Worm (Caenorhabditis elegans) whole organism, L4 larva: ENCODE measurements around the gene nhr-106.

Experiments
- F26F4.8 ChIP-seq: fragments of 200-800 bp; sonication (Bioruptor generic); conservative IDR thresholded peaks from 2 replicates; pipeline ENCODE4 v1.3.6; 2022; ENCODE audit warnings: missing genetic modification characterization, missing compliant biosample characterization
- F44E2.7 ChIP-seq: fragments of 200-800 bp; sonication (Bioruptor generic); IDR thresholded peaks from 2 replicates; pipeline ENCODE4 v2.1.2; 2022; ENCODE audit warnings: missing genetic modification characterization, missing compliant biosample characterization
- F49E8.2 ChIP-seq: sonication (generic microtip); optimal IDR thresholded peaks from 2 replicates; lab custom pipeline; 2016; ENCODE audit warnings: missing compliant biosample characterization, mild to moderate bottlenecking, missing genetic modification characterization, borderline replicate concordance
- T20F7.1 ChIP-seq: fragments of 200-800 bp; sonication (Bioruptor generic); optimal IDR thresholded peaks from 2 replicates; lab custom pipeline; 2018; ENCODE audit warnings: mild to moderate bottlenecking, missing genetic modification characterization, missing compliant biosample characterization
- Y105C5A.15 ChIP-seq: fragments of 200-800 bp; sonication (Bioruptor generic); IDR thresholded peaks from 2 replicates; pipeline ENCODE4 v1.3.6; 2022; ENCODE audit warnings: missing genetic modification characterization, missing compliant biosample characterization
- Y48G9A.11 ChIP-seq: fragments of 200-800 bp; sonication (Bioruptor generic); IDR thresholded peaks from 2 replicates; pipeline ENCODE4 v1.3.6; 2022; ENCODE audit warnings: missing genetic modification reagents, missing genetic modification characterization, missing compliant biosample characterization
- Y5F2A.4 ChIP-seq: fragments of 200-800 bp; sonication (Bioruptor generic); optimal IDR thresholded peaks from 2 replicates; lab custom pipeline; 2018; ENCODE audit warnings: mild to moderate bottlenecking, missing genetic modification characterization, missing compliant biosample characterization
- Y75B8A.6 ChIP-seq: fragments of 200-800 bp; sonication (Bioruptor generic); IDR thresholded peaks from 2 replicates; pipeline ENCODE4 v1.3.6; 2022; ENCODE audit warnings: missing genetic modification reagents, missing genetic modification characterization, missing compliant biosample characterization
- aly-2 ChIP-seq: sonication (generic microtip); optimal IDR thresholded peaks from 2 replicates; lab custom pipeline; 2018; ENCODE audit warnings: missing biosample characterization, missing genetic modification characterization
- ama-1 ChIP-seq: fragments of 150-350 bp; optimal IDR thresholded peaks from 2 replicates; lab custom pipeline; 2014; ENCODE audit warnings: inconsistent platforms, mixed read lengths
- ceh-20 ChIP-seq: fragments of 200-800 bp; sonication (Bioruptor generic); IDR thresholded peaks from 2 replicates; pipeline ENCODE4 v1.3.6; 2022; ENCODE audit warnings: missing genetic modification reagents, missing genetic modification characterization, missing compliant biosample characterization
- ceh-28 ChIP-seq: fragments of 150-350 bp; optimal IDR thresholded peaks from 2 replicates; lab custom pipeline; 2014; ENCODE audit warnings: missing biosample characterization, missing genetic modification reagents, missing genetic modification characterization
- ceh-82 ChIP-seq: sonication (generic microtip); optimal IDR thresholded peaks from 2 replicates; lab custom pipeline; 2017; ENCODE audit warnings: missing biosample characterization, missing genetic modification characterization
- ces-1 ChIP-seq: fragments of 150-350 bp; sonication (generic microtip); optimal IDR thresholded peaks from 4 replicates; lab custom pipeline; 2014; ENCODE audit warnings: missing biosample characterization, missing genetic modification reagents, missing genetic modification characterization
- ctbp-1 ChIP-seq: fragments of 200-800 bp; sonication (Bioruptor generic); IDR thresholded peaks from 2 replicates; pipeline ENCODE4 v1.3.6; 2022; ENCODE audit warnings: missing genetic modification reagents, missing genetic modification characterization, missing compliant biosample characterization
- daf-12 ChIP-seq: fragments of 150-350 bp; optimal IDR thresholded peaks from 2 replicates; lab custom pipeline; 2014; ENCODE audit warnings: missing biosample characterization, missing genetic modification reagents, missing genetic modification characterization
- daf-19 ChIP-seq: fragments of 200-800 bp; sonication (Bioruptor generic); conservative IDR thresholded peaks from 2 replicates; pipeline ENCODE4 v1.3.6; 2022; ENCODE audit warnings: missing genetic modification characterization, missing compliant biosample characterization
- dmd-9 ChIP-seq: fragments of 200-800 bp; sonication (Bioruptor generic); IDR thresholded peaks from 2 replicates; pipeline ENCODE4 v1.3.6; 2022; ENCODE audit warnings: missing genetic modification reagents, missing genetic modification characterization, missing compliant biosample characterization
- dpl-1 ChIP-seq: fragments of 150-350 bp; optimal IDR thresholded peaks from 2 replicates; lab custom pipeline; 2014; ENCODE audit warnings: missing biosample characterization, missing genetic modification reagents, missing genetic modification characterization
- dve-1 ChIP-seq: sonication (generic microtip); optimal IDR thresholded peaks from 2 replicates; lab custom pipeline; 2017; ENCODE audit warnings: antibody characterized with exemption, mild to moderate bottlenecking, missing genetic modification characterization, missing compliant biosample characterization; ENCODE audit not compliant: insufficient read depth
- fkh-10 ChIP-seq: fragments of 150-350 bp; optimal IDR thresholded peaks from 2 replicates; lab custom pipeline; 2014; ENCODE audit warnings: missing biosample characterization, missing genetic modification reagents, missing genetic modification characterization
- fos-1 ChIP-seq: fragments of 150-350 bp; optimal IDR thresholded peaks from 2 replicates; lab custom pipeline; 2014; ENCODE audit warnings: missing biosample characterization, missing genetic modification characterization
- gei-8 ChIP-seq: fragments of 200-800 bp; sonication (Bioruptor generic); optimal IDR thresholded peaks from 2 replicates; lab custom pipeline; 2018; ENCODE audit warnings: mild to moderate bottlenecking, missing genetic modification characterization, missing compliant biosample characterization
- hlh-30 ChIP-seq: sonication (generic microtip); optimal IDR thresholded peaks from 2 replicates; lab custom pipeline; 2017; ENCODE audit warnings: antibody characterized with exemption, mild to moderate bottlenecking, missing genetic modification characterization, missing compliant biosample characterization; ENCODE audit not compliant: insufficient read depth
- hmg-1.1 ChIP-seq: fragments of 200-800 bp; sonication (Bioruptor generic); IDR thresholded peaks from 2 replicates; pipeline ENCODE4 v1.3.6; 2022; ENCODE audit warnings: missing genetic modification reagents, missing genetic modification characterization, missing compliant biosample characterization
- lim-7 ChIP-seq: fragments of 200-800 bp; sonication (Bioruptor generic); IDR thresholded peaks from 2 replicates; pipeline ENCODE4 v1.3.6; 2022; ENCODE audit warnings: missing genetic modification characterization, missing compliant biosample characterization
- lin-1 ChIP-seq: fragments of 200-800 bp; sonication (Bioruptor generic); IDR thresholded peaks from 2 replicates; pipeline ENCODE4 v1.3.6; 2022; ENCODE audit warnings: missing genetic modification reagents, missing genetic modification characterization, missing compliant biosample characterization
- lin-13 ChIP-seq: fragments of 150-350 bp; optimal IDR thresholded peaks from 2 replicates; lab custom pipeline; 2014; ENCODE audit warnings: missing biosample characterization, missing genetic modification reagents, missing genetic modification characterization
- lin-15B ChIP-seq: fragments of 150-350 bp; sonication (generic microtip); optimal IDR thresholded peaks from 3 replicates; lab custom pipeline; 2014; ENCODE audit warnings: missing biosample characterization, missing genetic modification characterization
- lin-29 ChIP-seq: fragments of 200-800 bp; sonication (Bioruptor generic); IDR thresholded peaks from 2 replicates; pipeline ENCODE4 v1.3.6; 2022; ENCODE audit warnings: missing genetic modification reagents, missing genetic modification characterization, missing compliant biosample characterization
- lir-3 ChIP-seq: sonication (generic microtip); optimal IDR thresholded peaks from 2 replicates; lab custom pipeline; 2016; ENCODE audit warnings: mild to moderate bottlenecking, missing genetic modification characterization, missing compliant biosample characterization
- lsy-2 ChIP-seq, 2 experiments: fragments of 150-350 bp in 1 of 2; sonication (generic microtip) in 1 of 2; optimal IDR thresholded peaks; 2 replicates each; lab custom pipeline; 2014 to 2017; ENCODE audit warnings: missing biosample characterization in 2 of 2, missing genetic modification characterization in 2 of 2
- mdl-1 ChIP-seq, 2 experiments: fragments of 150-350 bp in 1 of 2; sonication (generic microtip) in 1 of 2; optimal IDR thresholded peaks; 2 replicates each; lab custom pipeline; 2014 to 2017; ENCODE audit warnings: missing biosample characterization in 2 of 2, missing genetic modification characterization in 2 of 2
- mdt-29 ChIP-seq: fragments of 200-800 bp; sonication (Bioruptor generic); IDR thresholded peaks from 2 replicates; pipeline ENCODE4 v1.3.6; 2022; ENCODE audit warnings: missing genetic modification reagents, missing genetic modification characterization, missing compliant biosample characterization
- mes-2 ChIP-seq: sonication (generic microtip); optimal IDR thresholded peaks from 2 replicates; lab custom pipeline; 2016; ENCODE audit warnings: missing genotype, mild to moderate bottlenecking, missing genetic modification characterization, missing compliant biosample characterization; ENCODE audit not compliant: poor library complexity, severe bottlenecking
- mxl-2 ChIP-seq: fragments of 200-800 bp; sonication (Bioruptor generic); conservative IDR thresholded peaks from 2 replicates; pipeline ENCODE4 v1.3.6; 2022; ENCODE audit warnings: missing genetic modification reagents, missing genetic modification characterization, missing compliant biosample characterization
- nhr-10 ChIP-seq: fragments of 150-350 bp; optimal IDR thresholded peaks from 2 replicates; lab custom pipeline; 2014; ENCODE audit warnings: missing biosample characterization, missing genetic modification characterization
- nhr-11 ChIP-seq: fragments of 150-350 bp; optimal IDR thresholded peaks from 2 replicates; lab custom pipeline; 2014; ENCODE audit warnings: missing biosample characterization, missing genetic modification characterization
- nhr-25 ChIP-seq: sonication (generic microtip); optimal IDR thresholded peaks from 2 replicates; lab custom pipeline; 2017; ENCODE audit warnings: missing genetic modification characterization, mild to moderate bottlenecking, missing compliant biosample characterization, antibody characterized with exemption, moderate library complexity, borderline replicate concordance; ENCODE audit not compliant: insufficient read depth
- nhr-28 ChIP-seq: fragments of 150-350 bp; optimal IDR thresholded peaks from 2 replicates; lab custom pipeline; 2014; ENCODE audit warnings: missing biosample characterization, missing genetic modification characterization
- rbr-2 ChIP-seq: sonication (generic microtip); optimal IDR thresholded peaks from 2 replicates; lab custom pipeline; 2016; ENCODE audit warnings: missing genotype, missing genetic modification characterization, missing compliant biosample characterization
- saeg-2 ChIP-seq: fragments of 200-800 bp; sonication (Bioruptor generic); IDR thresholded peaks from 2 replicates; pipeline ENCODE4 v1.3.6; 2022; ENCODE audit warnings: missing genetic modification reagents, missing genetic modification characterization, missing compliant biosample characterization
- sdz-12 ChIP-seq: fragments of 200-800 bp; sonication (Bioruptor generic); optimal IDR thresholded peaks from 2 replicates; lab custom pipeline; 2018; ENCODE audit warnings: mild to moderate bottlenecking, missing genetic modification characterization, missing compliant biosample characterization
- set-16 ChIP-seq: fragments of 200-800 bp; sonication (Bioruptor generic); IDR thresholded peaks from 2 replicates; pipeline ENCODE4 v1.3.6; 2022; ENCODE audit warnings: missing genetic modification reagents, missing genetic modification characterization, missing compliant biosample characterization
- snpc-4 ChIP-seq: fragments of 150-350 bp; optimal IDR thresholded peaks from 2 replicates; lab custom pipeline; 2014; ENCODE audit warnings: missing biosample characterization, missing genetic modification characterization
- spr-1 ChIP-seq: sonication (generic microtip); optimal IDR thresholded peaks from 2 replicates; lab custom pipeline; 2016; ENCODE audit warnings: mild to moderate bottlenecking, missing genetic modification characterization, missing compliant biosample characterization
- spr-3 ChIP-seq: fragments of 200-800 bp; sonication (Bioruptor generic); optimal IDR thresholded peaks from 2 replicates; lab custom pipeline; 2018; ENCODE audit warnings: mild to moderate bottlenecking, missing genetic modification characterization, missing compliant biosample characterization
- unc-39 ChIP-seq: sonication (generic microtip); optimal IDR thresholded peaks from 2 replicates; lab custom pipeline; 2017; ENCODE audit warnings: missing biosample characterization, missing genetic modification characterization
- zag-1 ChIP-seq: fragments of 150-350 bp; optimal IDR thresholded peaks from 2 replicates; lab custom pipeline; 2014; ENCODE audit warnings: missing biosample characterization, missing genetic modification characterization
- zfp-2 ChIP-seq: sonication (generic microtip); optimal IDR thresholded peaks from 2 replicates; lab custom pipeline; 2016; ENCODE audit warnings: mild to moderate bottlenecking, missing genetic modification characterization, missing compliant biosample characterization
- zfp-3 ChIP-seq: fragments of 200-800 bp; sonication (Bioruptor generic); conservative IDR thresholded peaks from 2 replicates; pipeline ENCODE4 v1.3.6; 2022; ENCODE audit warnings: missing genetic modification reagents, missing genetic modification characterization, missing compliant biosample characterization
- zip-11 ChIP-seq: fragments of 200-800 bp; sonication (Bioruptor generic); IDR thresholded peaks from 2 replicates; pipeline ENCODE4 v1.3.6; 2022; ENCODE audit warnings: missing genetic modification characterization, missing compliant biosample characterization
- ztf-11 ChIP-seq: fragments of 150-350 bp; optimal IDR thresholded peaks from 2 replicates; lab custom pipeline; 2014; ENCODE audit warnings: missing biosample characterization, missing genetic modification characterization

Gene nhr-106

ce11 chrV:459464-459863 lies 30.0 kb upstream of the nhr-106 start, which contains the start of gene nhr-203 (continued):
- TF ChIP-seq daf-12 (no peak), T20F7.1 (GFP tag; lab: Kevin White, UChicago) (no peak), F49E8.2 (tag; lab: Kevin White, UChicago) (no peak), fkh-10 (GFP tag; lab: Kevin White, UChicago) (no peak), dmd-9 (GFP tag; lab: Robert Waterston, UW) (no peak), Y48G9A.11 (GFP tag; lab: Robert Waterston, UW) (no peak), lin-13 (no peak), hmg-1.1 (GFP tag; lab: Robert Waterston, UW) (no peak), lir-3 (tag; lab: Kevin White, UChicago) (no peak), sdz-12 (GFP tag; lab: Kevin White, UChicago) (no peak), gei-8 (no peak), dve-1 (tag; lab: Kevin White, UChicago) (peak; percentile 80), ceh-82 (tag; lab: Kevin White, UChicago) (no peak), ctbp-1 (GFP tag; lab: Robert Waterston, UW) (no peak), snpc-4 (no peak), Y105C5A.15 (GFP tag; lab: Robert Waterston, UW) (no peak), nhr-10 (tag; lab: Kevin White, UChicago) (no peak), zip-11 (GFP tag; lab: Robert Waterston, UW) (no peak), mes-2 (tag; lab: Kevin White, UChicago) (peak; percentile 39), Y75B8A.6 (GFP tag; lab: Robert Waterston, UW) (no peak), spr-3 (GFP tag; lab: Kevin White, UChicago) (no peak), F26F4.8 (no peak), hlh-30 (tag; lab: Kevin White, UChicago) (peak; percentile 60), lsy-2 (tag; optimal IDR thresholded peaks at IDR 0.05; lab: Kevin White, UChicago) (peak in 1 of 2 experiments; percentile 6), lin-15B (tag; lab: Kevin White, UChicago) (no peak), F44E2.7 (GFP tag; lab: Robert Waterston, UW) (no peak), lim-7 (GFP tag; lab: Robert Waterston, UW) (no peak), lin-1 (GFP tag; lab: Robert Waterston, UW) (no peak), zfp-3 (GFP tag; lab: Robert Waterston, UW) (no peak), mdl-1 (tag; optimal IDR thresholded peaks at IDR 0.05; lab: Kevin White, UChicago) (no peak), mxl-2 (GFP tag; lab: Robert Waterston, UW) (no peak), nhr-28 (tag; lab: Kevin White, UChicago) (peak; percentile 99), ces-1 (no peak), set-16 (GFP tag; lab: Robert Waterston, UW) (no peak), nhr-11 (no peak), mdt-29 (GFP tag; lab: Robert Waterston, UW) (no peak), ceh-28 (tag; lab: Kevin White, UChicago) (no peak), spr-1 (tag; lab: Kevin White, UChicago) (no peak), dpl-1 (GFP tag; lab: Kevin White, UChicago) (no peak), lin-29 (GFP tag; lab: Robert Waterston, UW) (no peak), zfp-2 (no peak), ama-1 (lab: Kevin White, UChicago) (no peak), saeg-2 (GFP tag; lab: Robert Waterston, UW) (no peak), Y5F2A.4 (GFP tag; lab: Kevin White, UChicago) (no peak), ceh-20 (GFP tag; lab: Robert Waterston, UW) (no peak), unc-39 (no peak), ztf-11 (tag; lab: Kevin White, UChicago) (no peak), daf-19 (GFP tag; lab: Robert Waterston, UW) (no peak), zag-1 (tag; lab: Kevin White, UChicago) (no peak), fos-1 (tag; lab: Kevin White, UChicago) (no peak), nhr-25 (no peak), rbr-2 (tag; lab: Kevin White, UChicago) (no peak), aly-2 (tag; lab: Kevin White, UChicago) (no peak)
